Worm (Caenorhabditis elegans): Measurements from ENCODE around the gene egas-2.

DNA sequence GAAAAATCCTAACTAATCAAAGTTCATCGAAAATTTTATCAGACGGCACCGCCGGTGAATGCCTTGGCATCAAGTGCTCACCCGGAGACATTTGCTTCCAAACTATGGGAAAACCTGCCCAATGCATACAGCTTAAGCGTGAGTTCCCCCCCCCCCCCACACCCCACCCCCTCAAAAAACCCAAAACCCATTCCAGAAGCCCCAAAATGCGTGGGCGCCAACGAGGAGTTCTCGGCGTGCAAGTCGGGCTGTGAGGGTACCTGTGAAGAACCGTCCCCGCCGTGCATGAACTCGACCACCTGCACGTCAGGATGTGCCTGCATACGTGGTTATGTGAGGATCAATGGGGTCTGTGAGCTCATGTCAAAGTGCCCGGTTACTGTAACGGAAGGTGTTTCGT lies 24.2 kb downstream of the egas-2 start:
- no peak for TF ChIP-seq tab-1 (GFP tag; IDR thresholded peaks at IDR 0.05)
- no peak for TF ChIP-seq flt-1 (GFP tag; IDR thresholded peaks at IDR 0.05)
- TF ChIP-seq klf-2 (GFP tag; conservative IDR thresholded peaks at IDR 0.05) = no peak
- TF ChIP-seq T22C8.4 (GFP tag; IDR thresholded peaks at IDR 0.05) = no peak
- no peak for TF ChIP-seq med-1 (GFP tag; optimal IDR thresholded peaks at IDR 0.05; ENCODE audit: insufficient read depth)
